Fruit fly (Drosophila melanogaster): ENCODE measurements around the gene RpS26.

dm6 chr2L:18458527-18458926 is 15.4 kb upstream of the RpS26 start:
- TF ChIP-seq Hr96 (GFP tag; optimal IDR thresholded peaks at IDR 0.05), result no peak
- no peak for TF ChIP-seq CG1620 (GFP tag; optimal IDR thresholded peaks at IDR 0.05)
- no peak for TF ChIP-seq tj (GFP tag; optimal IDR thresholded peaks at IDR 0.05)
